Fruit fly (Drosophila melanogaster): ENCODE results near the gene bsk.

DNA sequence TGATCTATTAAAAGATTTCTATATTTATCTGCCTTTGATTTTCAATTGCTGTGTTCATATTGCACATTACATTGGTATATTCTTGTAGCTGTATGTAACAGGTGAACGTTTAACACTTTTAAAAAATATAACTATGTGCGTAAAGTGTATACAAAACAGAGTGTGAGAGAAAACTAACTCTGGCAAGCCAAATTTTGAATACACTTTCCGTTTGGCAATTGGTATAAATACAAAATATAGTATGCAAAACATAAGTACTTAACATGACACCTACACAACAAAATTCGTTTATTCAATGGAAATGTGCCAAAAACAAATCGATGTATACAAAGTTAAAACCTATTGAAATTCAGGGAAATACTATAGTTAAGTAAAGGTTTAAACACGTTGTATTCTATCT is 17.5 kb downstream of the bsk start:
- TF ChIP-seq CG12768 (GFP tag; optimal IDR thresholded peaks at IDR 0.05) = no peak
- no peak for TF ChIP-seq Crg-1 (GFP tag; optimal IDR thresholded peaks at IDR 0.05)
- no peak for TF ChIP-seq CG5204 (GFP tag; optimal IDR thresholded peaks at IDR 0.05)
- no peak for TF ChIP-seq CG7101 (tag; optimal IDR thresholded peaks at IDR 0.05)

Data from whole organism, adult.